Worm (Caenorhabditis elegans) whole organism, L4 larva: ENCODE data around the gene Y41E3.7.

Experiments
- F37D6.2 ChIP-seq: sonication (generic microtip); optimal IDR thresholded peaks from 2 replicates; lab custom pipeline; 2016; ENCODE audit warnings: mild to moderate bottlenecking, missing genetic modification characterization, missing compliant biosample characterization
- Y48G9A.11 ChIP-seq: fragments of 200-800 bp; sonication (Bioruptor generic); IDR thresholded peaks from 2 replicates; pipeline ENCODE4 v1.3.6; 2022; ENCODE audit warnings: missing genetic modification reagents, missing genetic modification characterization, missing compliant biosample characterization
- aha-1 ChIP-seq: fragments of 150-350 bp; peaks from one replicate; lab custom pipeline; 2014; ENCODE audit warnings: missing biosample characterization, missing genetic modification characterization
- aly-2 ChIP-seq: sonication (generic microtip); optimal IDR thresholded peaks from 2 replicates; lab custom pipeline; 2018; ENCODE audit warnings: missing biosample characterization, missing genetic modification characterization
- ama-1 ChIP-seq: fragments of 150-350 bp; optimal IDR thresholded peaks from 2 replicates; lab custom pipeline; 2014; ENCODE audit warnings: inconsistent platforms, mixed read lengths
- arid-1 ChIP-seq: fragments of 200-800 bp; sonication (Bioruptor generic); conservative IDR thresholded peaks from 2 replicates; pipeline ENCODE4 v1.3.6; 2022; ENCODE audit warnings: missing genetic modification reagents, missing genetic modification characterization, missing compliant biosample characterization
- ctbp-1 ChIP-seq: fragments of 200-800 bp; sonication (Bioruptor generic); IDR thresholded peaks from 2 replicates; pipeline ENCODE4 v1.3.6; 2022; ENCODE audit warnings: missing genetic modification reagents, missing genetic modification characterization, missing compliant biosample characterization
- daf-12 ChIP-seq: fragments of 150-350 bp; optimal IDR thresholded peaks from 2 replicates; lab custom pipeline; 2014; ENCODE audit warnings: missing biosample characterization, missing genetic modification reagents, missing genetic modification characterization
- dmd-6 ChIP-seq: fragments of 200-800 bp; sonication (Bioruptor generic); IDR thresholded peaks from 2 replicates; pipeline ENCODE4 v1.3.6; 2022; ENCODE audit warnings: missing genetic modification reagents, missing genetic modification characterization, missing compliant biosample characterization
- dmd-8 ChIP-seq: fragments of 200-800 bp; sonication (Bioruptor generic); IDR thresholded peaks from 2 replicates; pipeline ENCODE4 v1.3.6; 2022; ENCODE audit warnings: missing genetic modification characterization, missing compliant biosample characterization
- dmd-9 ChIP-seq: fragments of 200-800 bp; sonication (Bioruptor generic); IDR thresholded peaks from 2 replicates; pipeline ENCODE4 v1.3.6; 2022; ENCODE audit warnings: missing genetic modification reagents, missing genetic modification characterization, missing compliant biosample characterization
- lin-1 ChIP-seq: fragments of 200-800 bp; sonication (Bioruptor generic); IDR thresholded peaks from 2 replicates; pipeline ENCODE4 v1.3.6; 2022; ENCODE audit warnings: missing genetic modification reagents, missing genetic modification characterization, missing compliant biosample characterization
- lin-13 ChIP-seq: fragments of 150-350 bp; optimal IDR thresholded peaks from 2 replicates; lab custom pipeline; 2014; ENCODE audit warnings: missing biosample characterization, missing genetic modification reagents, missing genetic modification characterization
- lin-29 ChIP-seq: fragments of 200-800 bp; sonication (Bioruptor generic); IDR thresholded peaks from 2 replicates; pipeline ENCODE4 v1.3.6; 2022; ENCODE audit warnings: missing genetic modification reagents, missing genetic modification characterization, missing compliant biosample characterization
- lir-3 ChIP-seq: sonication (generic microtip); optimal IDR thresholded peaks from 2 replicates; lab custom pipeline; 2016; ENCODE audit warnings: mild to moderate bottlenecking, missing genetic modification characterization, missing compliant biosample characterization
- lsy-2 ChIP-seq, 2 experiments: fragments of 150-350 bp in 1 of 2; sonication (generic microtip) in 1 of 2; optimal IDR thresholded peaks; 2 replicates each; lab custom pipeline; 2014 to 2017; ENCODE audit warnings: missing biosample characterization in 2 of 2, missing genetic modification characterization in 2 of 2
- madf-9 ChIP-seq: fragments of 200-800 bp; sonication (Bioruptor generic); conservative IDR thresholded peaks from 2 replicates; pipeline ENCODE4 v1.3.6; 2022; ENCODE audit warnings: missing genetic modification reagents, missing genetic modification characterization, missing compliant biosample characterization
- mep-1 ChIP-seq: fragments of 150-350 bp; sonication (generic microtip); optimal IDR thresholded peaks from 3 replicates; lab custom pipeline; 2014; ENCODE audit warnings: missing biosample characterization, missing genetic modification characterization
- mes-2 ChIP-seq: sonication (generic microtip); optimal IDR thresholded peaks from 2 replicates; lab custom pipeline; 2016; ENCODE audit warnings: missing genotype, mild to moderate bottlenecking, missing genetic modification characterization, missing compliant biosample characterization; ENCODE audit not compliant: poor library complexity, severe bottlenecking
- mxl-2 ChIP-seq: fragments of 200-800 bp; sonication (Bioruptor generic); conservative IDR thresholded peaks from 2 replicates; pipeline ENCODE4 v1.3.6; 2022; ENCODE audit warnings: missing genetic modification reagents, missing genetic modification characterization, missing compliant biosample characterization
- mxl-3 ChIP-seq: fragments of 200-800 bp; sonication (Bioruptor generic); optimal IDR thresholded peaks from 2 replicates; lab custom pipeline; 2018; ENCODE audit warnings: mild to moderate bottlenecking, missing genetic modification characterization, missing compliant biosample characterization
- nhr-237 ChIP-seq: sonication (generic microtip); optimal IDR thresholded peaks from 2 replicates; lab custom pipeline; 2017; ENCODE audit warnings: missing biosample characterization, missing genetic modification characterization
- nhr-25 ChIP-seq: sonication (generic microtip); optimal IDR thresholded peaks from 2 replicates; lab custom pipeline; 2017; ENCODE audit warnings: missing genetic modification characterization, mild to moderate bottlenecking, missing compliant biosample characterization, antibody characterized with exemption, moderate library complexity, borderline replicate concordance; ENCODE audit not compliant: insufficient read depth
- nhr-28 ChIP-seq: fragments of 150-350 bp; optimal IDR thresholded peaks from 2 replicates; lab custom pipeline; 2014; ENCODE audit warnings: missing biosample characterization, missing genetic modification characterization
- nhr-41 ChIP-seq: fragments of 200-800 bp; sonication (Bioruptor generic); IDR thresholded peaks from 2 replicates; pipeline ENCODE4 v1.3.6; 2022; ENCODE audit warnings: missing genetic modification reagents, missing genetic modification characterization, missing compliant biosample characterization
- nhr-48 ChIP-seq: sonication (generic microtip); optimal IDR thresholded peaks from 2 replicates; lab custom pipeline; 2016; ENCODE audit warnings: mild to moderate bottlenecking, missing genetic modification characterization, missing compliant biosample characterization
- pha-4 ChIP-seq, 2 experiments: fragments of 150-350 bp in 1 of 2; fragments of 200-800 bp in 1 of 2; sonication (Bioruptor generic) in 1 of 2; IDR thresholded peaks in 1 of 2; optimal IDR thresholded peaks in 1 of 2; 2 replicates each; pipeline versions ENCODE4 v1.3.6 to Lab custom; 2014 to 2022; ENCODE audit warnings: missing genetic modification characterization in 2 of 2, missing genetic modification reagents in 2 of 2, missing biosample characterization in 1 of 2, missing compliant biosample characterization in 1 of 2
- saeg-2 ChIP-seq: fragments of 200-800 bp; sonication (Bioruptor generic); IDR thresholded peaks from 2 replicates; pipeline ENCODE4 v1.3.6; 2022; ENCODE audit warnings: missing genetic modification reagents, missing genetic modification characterization, missing compliant biosample characterization
- sdz-12 ChIP-seq: fragments of 200-800 bp; sonication (Bioruptor generic); optimal IDR thresholded peaks from 2 replicates; lab custom pipeline; 2018; ENCODE audit warnings: mild to moderate bottlenecking, missing genetic modification characterization, missing compliant biosample characterization
- set-16 ChIP-seq: fragments of 200-800 bp; sonication (Bioruptor generic); IDR thresholded peaks from 2 replicates; pipeline ENCODE4 v1.3.6; 2022; ENCODE audit warnings: missing genetic modification reagents, missing genetic modification characterization, missing compliant biosample characterization
- snpc-1.2 ChIP-seq: fragments of 200-800 bp; sonication (Bioruptor generic); IDR thresholded peaks from 2 replicates; pipeline ENCODE4 v1.3.6; 2022; ENCODE audit warnings: missing genetic modification reagents, missing genetic modification characterization, missing compliant biosample characterization
- spr-1 ChIP-seq: sonication (generic microtip); optimal IDR thresholded peaks from 2 replicates; lab custom pipeline; 2016; ENCODE audit warnings: mild to moderate bottlenecking, missing genetic modification characterization, missing compliant biosample characterization
- spr-3 ChIP-seq: fragments of 200-800 bp; sonication (Bioruptor generic); optimal IDR thresholded peaks from 2 replicates; lab custom pipeline; 2018; ENCODE audit warnings: mild to moderate bottlenecking, missing genetic modification characterization, missing compliant biosample characterization
- tag-97 ChIP-seq: fragments of 200-800 bp; sonication (Bioruptor generic); IDR thresholded peaks from 2 replicates; pipeline ENCODE4 v1.3.6; 2022; ENCODE audit warnings: missing genetic modification characterization, missing compliant biosample characterization
- tra-1 ChIP-seq: fragments of 200-800 bp; sonication (Bioruptor generic); IDR thresholded peaks from 2 replicates; pipeline ENCODE4 v1.3.6; 2022; ENCODE audit warnings: missing genetic modification reagents, missing genetic modification characterization, missing compliant biosample characterization
- unc-39 ChIP-seq: sonication (generic microtip); optimal IDR thresholded peaks from 2 replicates; lab custom pipeline; 2017; ENCODE audit warnings: missing biosample characterization, missing genetic modification characterization
- unc-62 ChIP-seq, 3 experiments: fragments of 150-350 bp in 1 of 3; sonication (generic microtip); optimal IDR thresholded peaks in 2 of 3; peaks in 1 of 3; 1 replicate in 1 of 3; 2 replicates in 2 of 3; lab custom pipeline; 2014 to 2017; ENCODE audit warnings: missing biosample characterization in 3 of 3, missing genetic modification characterization in 3 of 3, missing genetic modification reagents in 3 of 3, missing genotype in 1 of 3
- vab-7 ChIP-seq: fragments of 200-800 bp; sonication (Bioruptor generic); IDR thresholded peaks from 2 replicates; pipeline ENCODE4 v1.3.6; 2022; ENCODE audit warnings: missing genetic modification reagents, missing genetic modification characterization, missing compliant biosample characterization
- zag-1 ChIP-seq: fragments of 150-350 bp; optimal IDR thresholded peaks from 2 replicates; lab custom pipeline; 2014; ENCODE audit warnings: missing biosample characterization, missing genetic modification characterization
- zfp-2 ChIP-seq: sonication (generic microtip); optimal IDR thresholded peaks from 2 replicates; lab custom pipeline; 2016; ENCODE audit warnings: mild to moderate bottlenecking, missing genetic modification characterization, missing compliant biosample characterization
- zfp-3 ChIP-seq: fragments of 200-800 bp; sonication (Bioruptor generic); conservative IDR thresholded peaks from 2 replicates; pipeline ENCODE4 v1.3.6; 2022; ENCODE audit warnings: missing genetic modification reagents, missing genetic modification characterization, missing compliant biosample characterization

The Y41E3.7 gene

ce11 chrIV:15039477-15039876, 25.6 kb downstream of the Y41E3.7 start, which contains the start of gene hrpu-1 (continued):
- TF ChIP-seq lir-3 (tag; lab: Kevin White, UChicago) (no peak), set-16 (no peak), lin-29 (GFP tag; lab: Robert Waterston, UW) (no peak), ama-1 (lab: Kevin White, UChicago) (peak; percentile 67), sdz-12 (GFP tag; lab: Kevin White, UChicago) (no peak), spr-3 (GFP tag; lab: Kevin White, UChicago) (no peak), nhr-28 (peak; percentile 55), pha-4 (GFP tag; IDR thresholded peaks at IDR 0.05; lab: Robert Waterston, UW) (peak; percentile 60; the same call in 1 of the 2 replicates), pha-4 (tag; optimal IDR thresholded peaks at IDR 0.05; lab: Kevin White, UChicago) (peak; percentile 90), mxl-3 (GFP tag; lab: Kevin White, UChicago) (no peak), zfp-2 (tag; lab: Kevin White, UChicago) (no peak), F37D6.2 (tag; lab: Kevin White, UChicago) (peak; percentile 55), unc-62 (GFP tag; optimal IDR thresholded peaks at IDR 0.05 in 1 of 2; lab: Kevin White, UChicago) (peak in 1 of 2 experiments; percentile 58), unc-62 (tag; optimal IDR thresholded peaks at IDR 0.05; lab: Kevin White, UChicago) (no peak), zag-1 (tag; lab: Kevin White, UChicago) (no peak), mes-2 (tag; lab: Kevin White, UChicago) (peak; percentile 86), ctbp-1 (GFP tag; lab: Robert Waterston, UW) (0 out of 2 replicates have a peak, but pooled peaks have one; percentile 40), nhr-48 (tag; lab: Kevin White, UChicago) (no peak), dmd-8 (GFP tag; lab: Robert Waterston, UW) (no peak), madf-9 (0 out of 2 replicates have a peak, but pooled peaks have one; percentile 20), nhr-237 (tag; lab: Kevin White, UChicago) (peak; percentile 31), aly-2 (tag; lab: Kevin White, UChicago) (no peak), lsy-2 (tag; optimal IDR thresholded peaks at IDR 0.05; lab: Kevin White, UChicago) (peak; percentile 38 to 89), mep-1 (tag; lab: Kevin White, UChicago) (peak; percentile 80), saeg-2 (GFP tag; lab: Robert Waterston, UW) (no peak), vab-7 (GFP tag; lab: Robert Waterston, UW) (peak; percentile 38; the same call in 1 of the 2 replicates), snpc-1.2 (GFP tag; lab: Robert Waterston, UW) (peak; percentile 95), mxl-2 (no peak), dmd-6 (GFP tag; lab: Robert Waterston, UW) (peak; percentile 62), Y48G9A.11 (GFP tag; lab: Robert Waterston, UW) (peak; percentile 71), lin-1 (GFP tag; lab: Robert Waterston, UW) (no peak), dmd-9 (GFP tag; lab: Robert Waterston, UW) (0 out of 2 replicates have a peak, but pooled peaks have one; percentile 44), nhr-25 (tag; lab: Kevin White, UChicago) (no peak), daf-12 (tag; lab: Kevin White, UChicago) (no peak), aha-1 (tag; lab: Kevin White, UChicago) (peak; percentile 97), unc-39 (no peak), tra-1 (GFP tag; lab: Robert Waterston, UW) (no peak), lin-13 (GFP tag; lab: Kevin White, UChicago) (peak; percentile 48), zfp-3 (GFP tag; lab: Robert Waterston, UW) (peak; percentile 75; the same call in 1 of the 2 replicates)
- TF ChIP-seq, all 104 proteins: peak for 40

- no peak for TF ChIP-seq tag-97 (GFP tag; lab: Robert Waterston, UW)
- peak; percentile 95 for TF ChIP-seq aha-1 (tag; lab: Kevin White, UChicago)
- no peak for TF ChIP-seq arid-1
- TF ChIP-seq Y48G9A.11 (GFP tag; lab: Robert Waterston, UW): no peak
- no peak for TF ChIP-seq spr-1 (tag; lab: Kevin White, UChicago)
- TF ChIP-seq nhr-41 (GFP tag; lab: Robert Waterston, UW): no peak
Measured at ce11 chrIV:15041124-15041523, 27.3 kb downstream of the Y41E3.7 start.
